Worm (Caenorhabditis elegans) whole organism, L3 larva: ENCODE data around the gene C15H9.5.
A peak's percentile ranks its signal among the peaks of the same experiment; 100 is the strongest.

Experiments
- R02D3.7 ChIP-seq: fragments of 150-350 bp; optimal IDR thresholded peaks from 2 replicates; lab custom pipeline; 2014; ENCODE audit warnings: missing biosample characterization, missing genetic modification characterization
- ama-1 ChIP-seq: fragments of 150-350 bp; optimal IDR thresholded peaks from 2 replicates; lab custom pipeline; 2018
- ceh-28 ChIP-seq: fragments of 150-350 bp; optimal IDR thresholded peaks from 2 replicates; lab custom pipeline; 2014; ENCODE audit warnings: missing biosample characterization, missing genetic modification reagents, missing genetic modification characterization
- ceh-82 ChIP-seq: fragments of 150-350 bp; optimal IDR thresholded peaks from 2 replicates; lab custom pipeline; 2014; ENCODE audit warnings: missing biosample characterization, missing genetic modification characterization
- ceh-9 ChIP-seq: sonication (generic microtip); optimal IDR thresholded peaks from 2 replicates; lab custom pipeline; 2018; ENCODE audit warnings: missing biosample characterization, missing genetic modification characterization
- daf-12 ChIP-seq: fragments of 150-350 bp; optimal IDR thresholded peaks from 2 replicates; lab custom pipeline; 2014; ENCODE audit warnings: missing biosample characterization, missing genetic modification reagents, missing genetic modification characterization
- egl-27 ChIP-seq: sonication (generic microtip); optimal IDR thresholded peaks from 4 replicates; lab custom pipeline; 2017; ENCODE audit warnings: missing biosample characterization, missing genetic modification reagents, missing genetic modification characterization
- elt-1 ChIP-seq: fragments of 150-350 bp; optimal IDR thresholded peaks from 2 replicates; lab custom pipeline; 2014; ENCODE audit warnings: missing biosample characterization, missing genetic modification characterization
- elt-2 ChIP-seq: sonication (generic microtip); optimal IDR thresholded peaks from 2 replicates; lab custom pipeline; 2016; ENCODE audit warnings: missing genetic modification reagents, mild to moderate bottlenecking, missing genetic modification characterization, missing compliant biosample characterization
- elt-3 ChIP-seq, 3 experiments: fragments of 150-350 bp in 1 of 3; sonication (generic microtip) in 2 of 3; optimal IDR thresholded peaks; 2 replicates in 2 of 3; 4 replicates in 1 of 3; lab custom pipeline; 2014 to 2017; ENCODE audit warnings: missing biosample characterization in 3 of 3, missing genetic modification characterization in 3 of 3
- fkh-2 ChIP-seq: fragments of 150-350 bp; optimal IDR thresholded peaks from 2 replicates; lab custom pipeline; 2014; ENCODE audit warnings: missing biosample characterization, missing genetic modification reagents, missing genetic modification characterization
- fos-1 ChIP-seq: fragments of 150-350 bp; optimal IDR thresholded peaks from 2 replicates; lab custom pipeline; 2014; ENCODE audit warnings: missing biosample characterization, missing genetic modification characterization
- lin-39 ChIP-seq: fragments of 150-350 bp; optimal IDR thresholded peaks from 2 replicates; lab custom pipeline; 2018; ENCODE audit warnings: missing biosample characterization, missing genetic modification reagents, missing genetic modification characterization
- mml-1 ChIP-seq: fragments of 150-350 bp; sonication (generic microtip); optimal IDR thresholded peaks from 3 replicates; lab custom pipeline; 2014; ENCODE audit warnings: missing biosample characterization, missing genetic modification characterization
- nfya-1 ChIP-seq: sonication (generic microtip); optimal IDR thresholded peaks from 2 replicates; lab custom pipeline; 2017; ENCODE audit warnings: missing genetic modification characterization, mild to moderate bottlenecking, missing compliant biosample characterization, antibody characterized with exemption, moderate library complexity; ENCODE audit not compliant: insufficient read depth
- nhr-11 ChIP-seq: fragments of 150-350 bp; optimal IDR thresholded peaks from 2 replicates; lab custom pipeline; 2014; ENCODE audit warnings: missing biosample characterization, missing genetic modification characterization
- nhr-23 ChIP-seq: fragments of 150-350 bp; optimal IDR thresholded peaks from 2 replicates; lab custom pipeline; 2014; ENCODE audit warnings: missing biosample characterization, missing genetic modification reagents, missing genetic modification characterization
- nhr-25 ChIP-seq: sonication (generic microtip); optimal IDR thresholded peaks from 2 replicates; lab custom pipeline; 2017; ENCODE audit warnings: missing biosample characterization, missing genetic modification characterization
- nhr-28 ChIP-seq: fragments of 150-350 bp; optimal IDR thresholded peaks from 2 replicates; lab custom pipeline; 2014; ENCODE audit warnings: missing biosample characterization, missing genetic modification characterization
- nhr-43 ChIP-seq: sonication (generic microtip); optimal IDR thresholded peaks from 2 replicates; lab custom pipeline; 2016; ENCODE audit warnings: mild to moderate bottlenecking, missing genetic modification characterization, missing compliant biosample characterization; ENCODE audit not compliant: poor library complexity, severe bottlenecking
- nhr-67 ChIP-seq: fragments of 150-350 bp; optimal IDR thresholded peaks from 2 replicates; lab custom pipeline; 2014; ENCODE audit warnings: missing biosample characterization, missing genetic modification characterization
- nhr-76 ChIP-seq: fragments of 150-350 bp; sonication (generic microtip); optimal IDR thresholded peaks from 5 replicates; lab custom pipeline; 2014; ENCODE audit warnings: missing biosample characterization, missing genetic modification characterization
- nhr-77 ChIP-seq: fragments of 150-350 bp; optimal IDR thresholded peaks from 2 replicates; lab custom pipeline; 2014; ENCODE audit warnings: missing biosample characterization, missing genetic modification characterization
- pha-4 ChIP-seq: fragments of 150-350 bp; optimal IDR thresholded peaks from 2 replicates; lab custom pipeline; 2014; ENCODE audit warnings: missing biosample characterization, missing genetic modification reagents, missing genetic modification characterization
- sea-2 ChIP-seq: fragments of 150-350 bp; sonication (generic microtip); optimal IDR thresholded peaks from 4 replicates; lab custom pipeline; 2014; ENCODE audit warnings: missing biosample characterization, missing genetic modification reagents, missing genetic modification characterization
- skn-1 ChIP-seq: fragments of 150-350 bp; optimal IDR thresholded peaks from 2 replicates; lab custom pipeline; 2014; ENCODE audit warnings: missing biosample characterization, missing genetic modification characterization
- snpc-4 ChIP-seq: fragments of 150-350 bp; optimal IDR thresholded peaks from 2 replicates; lab custom pipeline; 2014; ENCODE audit warnings: missing biosample characterization, missing genetic modification characterization
- tbx-2 ChIP-seq: sonication (generic microtip); optimal IDR thresholded peaks from 2 replicates; lab custom pipeline; 2016; ENCODE audit warnings: mild to moderate bottlenecking, missing genetic modification characterization, missing compliant biosample characterization
- unc-39 ChIP-seq: sonication (generic microtip); optimal IDR thresholded peaks from 4 replicates; lab custom pipeline; 2017; ENCODE audit warnings: missing biosample characterization, missing genetic modification characterization
- unc-62 ChIP-seq: fragments of 150-350 bp; sonication (generic microtip); optimal IDR thresholded peaks from 4 replicates; lab custom pipeline; 2014; ENCODE audit warnings: missing biosample characterization, missing genetic modification reagents, missing genetic modification characterization
- zag-1 ChIP-seq: fragments of 150-350 bp; optimal IDR thresholded peaks from 2 replicates; lab custom pipeline; 2014; ENCODE audit warnings: missing biosample characterization, missing genetic modification characterization
- ztf-11 ChIP-seq: fragments of 150-350 bp; optimal IDR thresholded peaks from 2 replicates; lab custom pipeline; 2014; ENCODE audit warnings: missing biosample characterization, missing genetic modification characterization

The C15H9.5 gene

ce11 chrX:6064385-6064784 lies 28.7 kb upstream of the C15H9.5 start:
- TF ChIP-seq nhr-23 (peak; percentile 63), elt-1 (tag; lab: Kevin White, UChicago) (no peak), nhr-25 (peak; percentile 50)

ce11 chrX:6065936-6066452 lies 27.1 kb upstream of the C15H9.5 start, which contains the start of gene ptr-4:
ptr-4 (minus strand) TSS chrX:6065986.
- no peak for TF ChIP-seq ceh-9 (tag; lab: Kevin White, UChicago)
- peak; percentile 13 for TF ChIP-seq nhr-25
- TF ChIP-seq, all 47 proteins: peak for 1

ce11 chrX:6066618-6067017 lies 26.5 kb upstream of the C15H9.5 start:
- TF ChIP-seq nhr-11 (tag; lab: Kevin White, UChicago), result no peak
- TF ChIP-seq nhr-23, result peak; percentile 79
- no peak for TF ChIP-seq nhr-43
- no peak for TF ChIP-seq nhr-28 (tag; lab: Kevin White, UChicago)

ce11 chrX:6075209-6075608 lies 17.9 kb upstream of the C15H9.5 start, which contains the start of gene lgc-58:
lgc-58 (plus strand) TSS chrX:6075509.
- TF ChIP-seq fos-1 (no peak), ama-1 (lab: Kevin White, UChicago) (no peak), unc-62 (GFP tag; lab: Kevin White, UChicago) (no peak), snpc-4 (no peak), ceh-82 (tag; lab: Kevin White, UChicago) (no peak)

- TF ChIP-seq nhr-23 (peak; percentile 47), ceh-28 (peak; percentile 14), elt-2 (tag; lab: Kevin White, UChicago) (peak; percentile 34), elt-3 (tag; optimal IDR thresholded peaks at IDR 0.05; lab: Kevin White, UChicago) (peak in 1 of 3 experiments; percentile 7), fos-1 (no peak), unc-39 (tag; lab: Kevin White, UChicago) (no peak)
Observed at ce11 chrX:6081793-6082192, 11.3 kb upstream of the C15H9.5 start.

ce11 chrX:6082660-6083059 lies 10.4 kb upstream of the C15H9.5 start, which contains the start of gene C45B2.3:
C45B2.3 (plus strand) TSS chrX:6082960.
- no peak for TF ChIP-seq nhr-76
- no peak for TF ChIP-seq nhr-67 (tag; lab: Kevin White, UChicago)
- TF ChIP-seq nhr-43, result no peak
- TF ChIP-seq sea-2 (GFP tag; lab: Kevin White, UChicago), result no peak
- no peak for TF ChIP-seq nhr-28 (tag; lab: Kevin White, UChicago)
- TF ChIP-seq ama-1 (lab: Kevin White, UChicago), result no peak
- no peak for TF ChIP-seq skn-1 (tag; lab: Kevin White, UChicago)
- no peak for TF ChIP-seq zag-1 (tag; lab: Kevin White, UChicago)
- TF ChIP-seq R02D3.7 (tag; lab: Kevin White, UChicago), result no peak
- TF ChIP-seq egl-27 (tag; lab: Kevin White, UChicago), result no peak
- no peak for TF ChIP-seq daf-12 (tag; lab: Kevin White, UChicago)
- no peak for TF ChIP-seq tbx-2

- no peak for TF ChIP-seq nhr-28 (tag; lab: Kevin White, UChicago)
- TF ChIP-seq ceh-82 (tag; lab: Kevin White, UChicago), result no peak
- TF ChIP-seq unc-39 (tag; lab: Kevin White, UChicago), result no peak
Observed at ce11 chrX:6084439-6084838, 8.7 kb upstream of the C15H9.5 start, which contains the start of gene C45B2.2. C45B2.2 (plus strand) TSS chrX:6084739.

ce11 chrX:6085824-6086223 lies 7.3 kb upstream of the C15H9.5 start, which contains the start of gene C45B2.1:
C45B2.1 (plus strand) TSS chrX:6086124.
- no peak for TF ChIP-seq R02D3.7 (tag; lab: Kevin White, UChicago)
- TF ChIP-seq nhr-25, result no peak
- TF ChIP-seq ceh-28, result no peak
- TF ChIP-seq snpc-4, result no peak
- TF ChIP-seq elt-1 (tag; lab: Kevin White, UChicago), result no peak
- TF ChIP-seq mml-1 (tag; lab: Kevin White, UChicago), result no peak
- no peak for TF ChIP-seq nfya-1
- no peak for TF ChIP-seq sea-2 (GFP tag; lab: Kevin White, UChicago)
- no peak for TF ChIP-seq pha-4 (tag; lab: Kevin White, UChicago)
- no peak for TF ChIP-seq egl-27 (tag; lab: Kevin White, UChicago)
- no peak for TF ChIP-seq lin-39
- no peak for TF ChIP-seq ztf-11
- TF ChIP-seq skn-1 (tag; lab: Kevin White, UChicago), result no peak
- TF ChIP-seq nhr-77, result no peak
- TF ChIP-seq fkh-2, result no peak
